Worm (Caenorhabditis elegans): Measurements from ENCODE around the gene C13G3.1.

Gene C13G3.1

DNA sequence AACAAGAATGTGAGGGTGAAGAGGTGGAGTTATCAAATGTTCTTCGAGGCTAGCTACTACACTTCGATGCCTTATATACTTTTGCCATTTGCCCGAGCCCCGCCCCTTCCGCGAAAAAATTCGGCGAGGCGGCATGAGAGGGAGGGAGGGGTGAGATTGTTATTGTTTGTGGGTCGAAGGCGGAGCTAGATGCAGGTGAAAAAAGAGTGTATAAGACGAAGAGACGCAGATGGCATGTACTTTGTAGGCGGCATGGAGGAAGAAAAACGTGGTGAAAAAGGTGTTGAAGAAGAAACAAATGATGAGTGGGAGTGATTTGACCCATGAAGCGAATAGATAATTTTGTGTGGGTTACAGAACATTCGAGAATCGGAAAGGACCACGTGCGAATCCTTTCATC, at the start of gene C13G3.1:
Gene C13G3.1, minus strand, starts transcription at position 47 of the 400 bp plus-strand sequence.
- TF ChIP-seq ztf-29 (GFP tag; IDR thresholded peaks at IDR 0.05) (no peak), ref-1 (GFP tag; conservative IDR thresholded peaks at IDR 0.05) (no peak), klf-2 (GFP tag; conservative IDR thresholded peaks at IDR 0.05) (no peak), med-1 (GFP tag; optimal IDR thresholded peaks at IDR 0.05; ENCODE audit: insufficient read depth) (no peak), T22C8.4 (GFP tag; IDR thresholded peaks at IDR 0.05) (no peak), ztf-23 (GFP tag; IDR thresholded peaks at IDR 0.05) (no peak), tab-1 (GFP tag; IDR thresholded peaks at IDR 0.05) (no peak), cog-1 (tag; optimal IDR thresholded peaks at IDR 0.05) (no peak), flt-1 (GFP tag; IDR thresholded peaks at IDR 0.05) (no peak)

DNA sequence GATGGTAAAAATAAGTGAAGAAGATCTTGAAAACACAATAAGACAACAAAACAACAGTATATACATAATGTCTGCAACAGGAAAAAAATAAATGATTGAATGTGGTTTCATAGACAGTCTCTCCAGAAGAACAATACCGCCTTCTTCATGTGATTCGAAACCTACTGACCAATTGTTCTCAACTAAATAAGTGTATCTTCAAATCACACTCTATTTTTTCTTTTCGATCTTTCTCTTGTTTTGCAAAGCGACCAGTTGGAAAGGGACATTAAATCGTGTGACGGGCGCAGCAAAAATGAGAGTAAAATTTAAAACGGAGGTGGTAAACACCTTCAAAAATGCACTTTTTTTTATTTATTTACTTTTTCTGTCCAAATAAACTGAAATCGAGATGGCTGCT, 49.6 kb upstream of the C13G3.1 start:
- TF ChIP-seq ztf-29 (GFP tag; IDR thresholded peaks at IDR 0.05) = no peak
- TF ChIP-seq med-1 (GFP tag; optimal IDR thresholded peaks at IDR 0.05; ENCODE audit: insufficient read depth) = no peak
- no peak for TF ChIP-seq cog-1 (tag; optimal IDR thresholded peaks at IDR 0.05)
- TF ChIP-seq ztf-23 (GFP tag; IDR thresholded peaks at IDR 0.05) = no peak
- no peak for TF ChIP-seq T22C8.4 (GFP tag; IDR thresholded peaks at IDR 0.05)
- no peak for TF ChIP-seq klf-2 (GFP tag; conservative IDR thresholded peaks at IDR 0.05)
- no peak for TF ChIP-seq tab-1 (GFP tag; IDR thresholded peaks at IDR 0.05)
- no peak for TF ChIP-seq ref-1 (GFP tag; conservative IDR thresholded peaks at IDR 0.05)
- no peak for TF ChIP-seq flt-1 (GFP tag; IDR thresholded peaks at IDR 0.05)

DNA sequence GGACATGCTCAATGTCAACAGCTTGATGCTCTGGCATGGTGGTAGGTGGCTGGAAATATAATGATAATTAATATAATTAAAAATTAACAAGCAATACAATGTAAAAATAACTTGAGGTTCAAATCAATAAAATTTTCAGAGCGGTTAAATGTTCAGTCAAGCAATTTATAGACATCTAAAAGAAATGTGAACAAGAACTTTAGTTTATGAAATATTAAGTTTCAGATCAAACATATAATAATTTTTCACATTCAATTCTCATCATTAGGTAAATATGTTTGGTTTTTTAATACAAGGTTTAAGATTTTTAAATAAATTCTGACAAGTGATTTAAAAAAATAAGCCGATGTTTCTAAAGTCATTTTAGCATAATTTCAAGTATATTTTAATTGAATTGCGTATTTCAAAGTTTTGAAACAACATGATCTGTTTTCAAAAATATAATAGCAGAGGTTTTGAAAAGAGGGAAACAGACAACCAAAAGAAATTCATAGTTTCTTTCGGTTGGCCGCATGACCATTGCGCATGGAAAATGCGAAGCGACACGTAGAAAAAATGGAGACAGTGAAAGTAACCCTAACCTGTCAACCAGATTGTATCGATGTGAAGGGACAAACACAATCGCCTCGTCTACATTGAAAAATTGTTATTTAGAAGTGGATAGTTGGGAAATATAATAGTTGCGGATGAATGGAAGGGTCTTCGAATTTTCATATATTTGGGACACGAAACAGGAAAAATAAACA, 48.1 kb upstream of the C13G3.1 start, which contains the start of gene T04C12.11:
Gene T04C12.11, minus strand, starts transcription at position 51 of the 746 bp plus-strand sequence.
- TF ChIP-seq med-1 (GFP tag; optimal IDR thresholded peaks at IDR 0.05; ENCODE audit: insufficient read depth) = no peak
- TF ChIP-seq tab-1 (GFP tag; IDR thresholded peaks at IDR 0.05) = no peak
- TF ChIP-seq ref-1 (GFP tag; conservative IDR thresholded peaks at IDR 0.05) = no peak
- no peak for TF ChIP-seq klf-2 (GFP tag; conservative IDR thresholded peaks at IDR 0.05)
- no peak for TF ChIP-seq ztf-23 (GFP tag; IDR thresholded peaks at IDR 0.05)
- no peak for TF ChIP-seq cog-1 (tag; optimal IDR thresholded peaks at IDR 0.05)
- no peak for TF ChIP-seq flt-1 (GFP tag; IDR thresholded peaks at IDR 0.05)
- TF ChIP-seq T22C8.4 (GFP tag; IDR thresholded peaks at IDR 0.05) = no peak
- no peak for TF ChIP-seq ztf-29 (GFP tag; IDR thresholded peaks at IDR 0.05)

DNA sequence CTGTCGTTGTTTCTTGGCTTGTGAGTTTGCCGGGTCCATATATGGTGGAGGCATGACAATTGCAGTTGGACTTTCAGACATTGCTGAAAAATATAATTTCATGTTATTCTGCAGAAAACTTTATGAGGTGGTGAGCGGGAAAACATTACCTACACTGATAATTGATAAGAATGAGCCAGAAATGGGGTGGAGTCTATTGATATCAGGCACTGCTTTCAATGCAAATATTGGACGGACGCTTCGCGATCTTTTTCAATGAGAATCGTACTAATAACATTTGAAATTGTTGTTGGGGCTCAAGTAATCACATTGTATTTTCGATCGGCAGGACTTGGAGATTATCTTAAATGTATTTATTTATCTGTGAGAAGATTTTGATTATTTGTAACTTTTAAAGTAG, 46.9 kb upstream of the C13G3.1 start, which contains the start of gene T04C12.1:
Gene T04C12.1, minus strand, starts transcription at position 90 of the 400 bp plus-strand sequence.
- no peak for TF ChIP-seq tab-1 (GFP tag; IDR thresholded peaks at IDR 0.05)

DNA sequence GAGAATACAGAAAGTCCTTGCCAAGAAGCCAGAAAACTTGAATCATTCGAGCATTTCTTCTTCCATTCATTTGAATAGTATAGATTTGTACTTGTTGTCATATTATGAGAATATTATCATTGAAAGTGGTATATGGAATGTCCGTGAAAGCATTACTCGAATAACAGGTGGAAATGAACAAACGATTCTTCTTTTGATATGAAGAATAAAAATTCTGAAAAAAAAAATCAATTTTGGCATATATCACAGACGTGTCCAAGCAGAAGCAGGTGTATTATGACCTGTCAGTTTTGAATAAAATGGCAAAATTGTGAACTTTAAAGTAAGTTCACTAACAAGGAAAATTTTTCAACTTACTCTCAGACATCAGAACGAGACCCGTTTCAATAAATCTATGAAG, 44.8 kb upstream of the C13G3.1 start, which contains the start of gene srh-75:
Gene srh-75, minus strand, starts transcription at position 101 of the 400 bp plus-strand sequence.
- TF ChIP-seq med-1 (GFP tag; optimal IDR thresholded peaks at IDR 0.05; ENCODE audit: insufficient read depth) (no peak), tab-1 (GFP tag; IDR thresholded peaks at IDR 0.05) (no peak), T22C8.4 (GFP tag; IDR thresholded peaks at IDR 0.05) (no peak), ztf-23 (GFP tag; IDR thresholded peaks at IDR 0.05) (no peak), ref-1 (GFP tag; conservative IDR thresholded peaks at IDR 0.05) (no peak), flt-1 (GFP tag; IDR thresholded peaks at IDR 0.05) (no peak), klf-2 (GFP tag; conservative IDR thresholded peaks at IDR 0.05) (no peak), ztf-29 (GFP tag; IDR thresholded peaks at IDR 0.05) (no peak), cog-1 (tag; optimal IDR thresholded peaks at IDR 0.05) (no peak)

DNA sequence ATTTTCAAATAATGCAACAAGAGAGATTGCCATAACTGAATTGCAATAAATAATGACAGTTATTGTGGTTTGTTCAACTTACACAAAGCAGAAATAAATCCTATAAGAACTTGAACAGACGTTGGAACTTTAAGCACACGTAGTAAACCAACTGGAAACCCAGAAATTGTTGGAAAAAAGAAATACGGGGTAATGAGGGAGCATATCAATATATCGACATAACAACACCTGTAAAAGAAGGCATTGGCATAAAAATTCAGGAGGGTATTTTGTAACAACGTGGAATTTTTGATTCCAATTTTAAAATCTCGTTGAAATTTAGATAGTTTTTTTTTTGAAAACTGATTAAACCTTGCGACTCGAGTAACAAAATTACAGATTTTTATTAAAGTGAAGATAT, 44.2 kb upstream of the C13G3.1 start:
- TF ChIP-seq ztf-23 (GFP tag; IDR thresholded peaks at IDR 0.05) (no peak), tab-1 (GFP tag; IDR thresholded peaks at IDR 0.05) (no peak), med-1 (GFP tag; optimal IDR thresholded peaks at IDR 0.05; ENCODE audit: insufficient read depth) (no peak), ref-1 (GFP tag; conservative IDR thresholded peaks at IDR 0.05) (no peak), flt-1 (GFP tag; IDR thresholded peaks at IDR 0.05) (no peak), T22C8.4 (GFP tag; IDR thresholded peaks at IDR 0.05) (no peak), ztf-29 (GFP tag; IDR thresholded peaks at IDR 0.05) (no peak), cog-1 (tag; optimal IDR thresholded peaks at IDR 0.05) (no peak), klf-2 (GFP tag; conservative IDR thresholded peaks at IDR 0.05) (no peak)

DNA sequence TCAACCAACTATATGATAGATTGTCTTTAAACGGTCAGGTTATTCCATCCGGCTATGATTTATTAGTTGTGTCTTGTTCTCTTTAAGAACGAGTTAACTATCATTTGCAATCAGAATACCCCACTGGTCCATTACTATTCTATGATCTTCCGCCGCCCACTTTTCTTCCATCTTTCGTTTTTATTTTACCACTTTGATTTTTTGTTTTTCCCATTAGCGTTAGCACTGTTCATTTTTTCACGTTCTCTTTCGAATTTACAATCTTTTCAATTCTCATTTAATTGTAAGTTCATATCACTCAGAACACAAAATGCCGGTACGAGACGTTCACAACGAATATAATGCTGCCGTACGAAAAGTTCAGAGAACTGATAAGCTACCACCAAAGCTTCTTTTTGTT, 41.6 kb upstream of the C13G3.1 start, which contains the start of gene T04C12.7:
Gene T04C12.7, plus strand, starts transcription at position 301 of the 400 bp plus-strand sequence.
- no peak for TF ChIP-seq ztf-29 (GFP tag; IDR thresholded peaks at IDR 0.05)
- TF ChIP-seq tab-1 (GFP tag; IDR thresholded peaks at IDR 0.05) = no peak

DNA sequence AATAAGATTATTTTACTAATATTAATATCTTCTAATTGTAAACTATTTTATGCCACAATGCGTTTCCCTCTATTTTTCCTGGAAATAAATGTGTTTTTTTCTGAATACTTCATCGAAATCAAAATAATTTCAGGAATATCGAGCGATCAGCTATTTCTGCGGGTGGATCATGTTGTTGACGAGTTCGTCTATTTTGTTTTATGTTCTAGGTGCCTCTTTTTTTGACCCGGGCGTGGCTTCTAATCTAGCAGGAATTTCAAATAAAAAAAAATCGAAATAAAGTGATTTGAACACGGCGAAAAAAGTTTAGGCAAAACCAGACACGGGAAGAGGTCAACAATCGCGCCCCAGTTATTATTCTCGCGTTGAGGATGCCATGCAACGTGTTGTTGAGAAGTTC, 39.7 kb upstream of the C13G3.1 start, which contains the start of gene T04C12.33:
Gene T04C12.33, plus strand, starts transcription at position 301 of the 400 bp plus-strand sequence.
- TF ChIP-seq T22C8.4 (GFP tag; IDR thresholded peaks at IDR 0.05) = no peak
- TF ChIP-seq med-1 (GFP tag; optimal IDR thresholded peaks at IDR 0.05; ENCODE audit: insufficient read depth) = no peak
- TF ChIP-seq klf-2 (GFP tag; conservative IDR thresholded peaks at IDR 0.05) = no peak
- no peak for TF ChIP-seq ztf-23 (GFP tag; IDR thresholded peaks at IDR 0.05)
- no peak for TF ChIP-seq cog-1 (tag; optimal IDR thresholded peaks at IDR 0.05)
- TF ChIP-seq flt-1 (GFP tag; IDR thresholded peaks at IDR 0.05) = no peak
- no peak for TF ChIP-seq ztf-29 (GFP tag; IDR thresholded peaks at IDR 0.05)
- no peak for TF ChIP-seq ref-1 (GFP tag; conservative IDR thresholded peaks at IDR 0.05)
- TF ChIP-seq tab-1 (GFP tag; IDR thresholded peaks at IDR 0.05) = no peak

DNA sequence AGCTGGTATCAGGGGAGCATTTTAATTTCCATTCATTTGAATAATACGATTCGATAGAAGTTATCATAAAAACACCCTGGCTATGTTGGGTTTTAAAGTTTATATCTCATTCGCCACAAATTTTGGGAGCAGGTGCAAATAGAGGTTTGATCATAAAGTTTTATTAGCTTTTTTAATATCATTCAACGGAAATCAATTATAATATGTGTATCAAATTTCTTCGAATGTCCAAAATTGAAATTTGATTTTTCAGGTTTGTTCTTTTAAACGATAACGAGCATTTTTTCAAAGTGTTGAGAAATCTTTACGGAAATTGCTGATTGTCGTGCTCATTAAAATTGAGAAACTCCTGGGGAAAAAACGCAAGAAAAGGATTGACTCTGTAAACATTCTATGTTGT, 36.4 kb upstream of the C13G3.1 start, which contains the start of gene srh-74:
Gene srh-74, minus strand, starts transcription at position 101 of the 400 bp plus-strand sequence.
- no peak for TF ChIP-seq ref-1 (GFP tag; conservative IDR thresholded peaks at IDR 0.05)
- TF ChIP-seq ztf-29 (GFP tag; IDR thresholded peaks at IDR 0.05) = no peak
- no peak for TF ChIP-seq ztf-23 (GFP tag; IDR thresholded peaks at IDR 0.05)
- no peak for TF ChIP-seq flt-1 (GFP tag; IDR thresholded peaks at IDR 0.05)
- no peak for TF ChIP-seq cog-1 (tag; optimal IDR thresholded peaks at IDR 0.05)
- TF ChIP-seq klf-2 (GFP tag; conservative IDR thresholded peaks at IDR 0.05) = no peak
- no peak for TF ChIP-seq med-1 (GFP tag; optimal IDR thresholded peaks at IDR 0.05; ENCODE audit: insufficient read depth)
- no peak for TF ChIP-seq T22C8.4 (GFP tag; IDR thresholded peaks at IDR 0.05)
- no peak for TF ChIP-seq tab-1 (GFP tag; IDR thresholded peaks at IDR 0.05)

Measured in whole organism, midembryonic.